Worm (Caenorhabditis elegans): Measurements from ENCODE around the gene B0244.10.

Gene B0244.10

DNA sequence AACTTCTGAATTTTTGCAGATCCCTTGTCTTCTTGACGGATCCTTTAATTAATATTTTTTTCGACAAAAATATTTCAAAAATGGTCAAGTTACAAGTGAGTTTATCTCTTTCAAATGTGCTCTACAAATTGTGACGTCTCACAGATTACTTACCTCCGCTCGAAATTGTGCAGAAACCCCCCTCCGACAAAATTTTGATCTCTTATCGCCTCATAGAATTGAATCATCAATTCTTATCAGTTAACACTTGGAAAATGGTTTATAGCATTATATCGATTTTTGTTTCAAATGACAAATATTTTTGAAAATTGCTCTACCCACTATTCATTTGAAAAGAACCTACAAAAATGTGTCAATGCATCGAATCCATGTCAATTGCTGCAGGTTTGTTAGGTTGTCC lies at the start of gene B0244.10:
TSS of gene B0244.10 (plus strand) at position 254 of the 400 bp plus-strand sequence.
- no peak for TF ChIP-seq unc-62 (GFP tag; optimal IDR thresholded peaks at IDR 0.05)

ce11 chrIII:5688246-5688645 lies 46.7 kb upstream of the B0244.10 start:
- no peak for TF ChIP-seq unc-62 (GFP tag; optimal IDR thresholded peaks at IDR 0.05)

DNA sequence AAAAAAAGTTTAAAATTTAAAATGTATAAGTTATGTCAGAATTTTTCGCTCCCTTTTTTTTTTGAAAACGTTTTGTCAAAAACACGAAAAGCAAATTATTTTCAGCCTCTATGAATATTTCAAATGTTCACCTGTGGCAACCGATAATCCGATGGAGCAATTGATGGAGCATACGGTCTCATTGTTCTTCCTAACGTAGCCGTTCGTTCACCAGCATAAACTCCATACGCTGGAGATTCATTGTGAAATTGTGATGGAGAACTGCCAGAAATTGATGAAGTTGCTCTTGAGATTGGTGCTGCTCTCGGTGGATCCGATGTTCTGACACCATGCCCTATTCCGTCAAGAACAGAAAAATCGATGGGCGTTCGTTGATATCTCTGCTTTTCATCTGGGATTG lies 43.1 kb upstream of the B0244.10 start:
- TF ChIP-seq unc-62 (GFP tag; optimal IDR thresholded peaks at IDR 0.05), result no peak

ce11 chrIII:5692690-5693089 lies 42.3 kb upstream of the B0244.10 start, which contains the start of the genes abi-1 and arle-14:
Gene abi-1, minus strand, starts transcription at chrIII:5692740.
Gene arle-14, plus strand, starts transcription at chrIII:5692906.
- TF ChIP-seq unc-62 (GFP tag; optimal IDR thresholded peaks at IDR 0.05), result no peak

DNA sequence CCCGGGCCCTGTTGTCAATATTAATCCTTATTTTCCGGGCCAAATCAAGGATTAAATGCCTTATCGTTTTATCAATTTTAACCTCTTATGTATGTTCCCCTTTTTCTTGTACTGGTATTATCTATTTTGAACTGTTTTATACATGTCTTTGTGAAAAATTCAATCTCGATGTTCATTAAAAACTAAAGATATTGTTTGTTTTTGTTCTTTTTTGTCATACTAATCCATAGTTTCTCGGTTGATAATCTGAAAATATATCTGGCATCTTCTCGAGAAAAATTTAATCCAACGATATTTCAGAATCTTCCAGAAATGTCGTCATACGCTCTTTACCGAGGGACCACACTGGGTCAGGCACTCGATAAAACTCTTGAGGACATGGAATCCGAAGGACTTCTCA lies 41.2 kb upstream of the B0244.10 start, which contains the start of gene B0336.13:
TSS of gene B0336.13 (plus strand) at position 301 of the 400 bp plus-strand sequence.
- no peak for TF ChIP-seq unc-62 (GFP tag; optimal IDR thresholded peaks at IDR 0.05)

ce11 chrIII:5697266-5697665 lies 37.7 kb upstream of the B0244.10 start, which contains the start of gene B0336.7:
Gene B0336.7, minus strand, starts transcription at chrIII:5697366.
- TF ChIP-seq unc-62 (GFP tag; optimal IDR thresholded peaks at IDR 0.05), result no peak

DNA sequence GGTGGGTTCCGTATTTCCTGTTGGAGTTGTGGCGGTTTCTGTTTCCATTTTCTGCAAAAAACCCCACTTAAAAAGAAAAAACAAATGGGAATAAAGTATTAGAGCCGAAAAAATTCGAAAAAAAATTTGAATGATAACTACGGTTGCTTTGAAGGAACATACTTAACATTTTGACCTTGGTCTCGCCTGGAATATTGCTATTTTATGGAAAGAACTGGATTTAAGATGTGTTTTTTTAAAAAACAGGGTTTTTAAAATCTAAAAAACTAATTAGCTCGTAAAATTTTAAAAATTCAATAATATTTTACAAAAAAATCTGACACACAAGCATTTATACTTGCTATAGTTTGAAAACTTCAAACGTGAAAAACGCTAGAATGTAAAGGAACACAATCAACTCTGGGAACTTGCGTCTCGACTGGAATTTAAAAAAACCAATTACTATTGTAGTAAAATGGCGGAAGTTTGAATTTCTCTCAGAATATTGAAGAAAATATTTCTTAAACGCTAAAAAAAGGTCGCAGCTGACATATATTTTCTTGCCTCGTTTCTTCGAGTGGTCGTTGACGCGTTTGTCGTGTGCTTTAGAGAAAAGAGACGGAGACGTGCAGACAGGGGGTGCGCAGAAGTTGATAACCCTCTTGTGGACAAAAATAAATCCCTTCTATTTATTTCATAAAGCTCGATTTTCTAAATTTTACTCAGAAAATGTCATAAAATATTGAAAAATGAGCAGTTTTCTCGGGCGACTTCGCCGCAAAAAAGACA lies 36.8 kb upstream of the B0244.10 start, which contains the start of the genes lgg-3 and rgs-5:
TSS of gene lgg-3 (minus strand) at position 51 of the 768 bp plus-strand sequence.
TSS of gene rgs-5 (plus strand) at position 593 of the 768 bp plus-strand sequence.
- no peak for TF ChIP-seq unc-62 (GFP tag; optimal IDR thresholded peaks at IDR 0.05)

ce11 chrIII:5701491-5701890 lies 33.5 kb upstream of the B0244.10 start:
- no peak for TF ChIP-seq unc-62 (GFP tag; optimal IDR thresholded peaks at IDR 0.05)

DNA sequence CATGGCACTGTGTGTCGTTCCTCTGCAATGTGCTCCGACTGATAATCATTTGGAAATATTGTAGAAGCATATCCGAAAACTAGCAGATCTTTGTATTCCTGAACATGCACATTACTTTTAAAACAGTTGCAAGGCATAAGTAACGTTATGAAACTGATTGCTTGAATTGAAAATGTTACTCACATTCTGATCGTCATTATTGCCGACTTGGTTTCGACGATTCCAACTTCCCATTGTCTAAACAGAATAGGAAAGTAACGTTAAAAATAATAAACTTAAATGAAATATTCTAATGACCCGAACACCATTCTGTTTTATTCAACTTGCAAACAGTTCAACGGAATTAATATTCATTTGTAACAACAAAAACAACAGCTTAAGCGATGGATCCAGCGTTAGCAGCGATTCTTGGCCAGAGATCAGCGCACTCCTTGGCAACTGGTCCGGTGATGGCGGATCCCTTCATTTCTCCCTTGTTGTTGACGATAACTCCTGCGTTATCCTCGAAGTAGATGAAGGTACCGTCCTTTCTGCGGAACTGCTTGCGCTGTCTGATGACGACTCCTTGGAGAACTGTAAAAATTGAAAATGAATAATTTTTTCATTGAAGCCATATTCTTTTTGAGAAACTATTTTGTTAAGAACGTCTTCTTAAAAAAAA lies 29.6 kb upstream of the B0244.10 start, which contains the start of gene swp-1:
TSS of gene swp-1 (minus strand) at position 298 of the 661 bp plus-strand sequence.
- TF ChIP-seq unc-62 (GFP tag; optimal IDR thresholded peaks at IDR 0.05), result no peak

DNA sequence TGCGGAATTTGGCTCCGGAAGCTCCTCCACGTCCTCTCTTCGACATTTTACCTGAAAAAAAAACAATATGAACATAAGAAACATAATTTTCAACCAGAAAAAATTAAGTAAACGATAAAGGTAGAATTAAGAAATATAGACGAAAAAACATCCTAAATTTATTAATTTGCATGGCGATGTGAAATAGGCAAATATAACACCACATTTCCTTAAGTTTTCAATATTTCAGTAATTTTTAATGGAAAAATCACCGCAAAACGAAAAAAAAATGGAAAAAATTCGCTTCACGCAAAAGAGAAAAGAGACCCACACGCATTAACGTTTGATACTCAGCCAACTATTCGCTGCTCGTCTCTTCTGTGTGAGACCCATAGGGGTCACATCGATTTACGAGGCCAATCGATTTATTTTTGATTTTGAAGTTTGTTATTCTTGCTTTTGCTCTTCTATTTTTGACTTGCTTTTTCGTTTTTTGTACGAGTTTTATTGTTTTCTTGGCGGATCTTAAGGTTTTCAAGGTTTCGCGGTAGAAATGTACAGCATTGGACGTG lies 28.8 kb upstream of the B0244.10 start, which contains the start of gene rpl-23:
TSS of gene rpl-23 (minus strand) at position 51 of the 551 bp plus-strand sequence.
- TF ChIP-seq unc-62 (GFP tag; optimal IDR thresholded peaks at IDR 0.05), result no peak

DNA sequence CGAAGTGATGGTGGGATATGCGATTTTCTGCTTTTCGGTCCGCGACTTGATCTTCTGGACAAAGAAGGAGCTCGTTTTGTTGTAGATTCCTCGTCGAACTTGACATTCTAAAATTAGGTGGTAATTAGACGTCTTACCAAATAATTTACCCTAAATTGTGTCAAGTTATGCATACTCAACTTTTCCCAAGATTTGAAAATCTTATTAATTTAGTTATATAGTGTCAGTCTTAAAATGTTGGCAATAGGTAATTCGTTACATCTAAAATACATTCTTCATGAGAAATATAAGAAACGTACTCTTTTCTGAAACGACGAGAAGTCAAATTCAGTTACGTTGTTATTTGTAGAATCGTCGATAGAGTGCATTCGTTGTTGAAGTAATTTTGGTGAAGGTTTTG lies 27.4 kb upstream of the B0244.10 start:
- TF ChIP-seq unc-62 (GFP tag; optimal IDR thresholded peaks at IDR 0.05), result no peak

DNA sequence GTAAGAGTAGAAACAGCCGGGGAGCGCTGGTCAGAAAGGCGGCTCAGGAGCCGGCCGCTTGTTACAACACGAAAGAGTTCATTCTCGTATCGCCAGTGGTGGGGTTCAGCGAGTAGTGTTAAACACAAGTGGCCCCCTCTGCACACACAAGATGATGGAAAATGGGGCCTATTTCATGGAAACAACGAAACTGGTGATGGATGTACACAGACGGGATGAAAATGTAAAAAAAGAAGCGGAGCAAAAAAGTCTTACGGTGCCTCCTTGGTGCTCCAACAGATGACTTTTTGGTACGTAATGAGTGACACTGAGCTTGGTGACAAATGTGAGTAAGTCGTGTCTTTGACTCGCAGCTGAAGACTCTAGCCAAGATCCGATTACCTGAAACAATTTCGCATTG lies 26.9 kb upstream of the B0244.10 start:
- TF ChIP-seq unc-62 (GFP tag; optimal IDR thresholded peaks at IDR 0.05), result no peak

DNA sequence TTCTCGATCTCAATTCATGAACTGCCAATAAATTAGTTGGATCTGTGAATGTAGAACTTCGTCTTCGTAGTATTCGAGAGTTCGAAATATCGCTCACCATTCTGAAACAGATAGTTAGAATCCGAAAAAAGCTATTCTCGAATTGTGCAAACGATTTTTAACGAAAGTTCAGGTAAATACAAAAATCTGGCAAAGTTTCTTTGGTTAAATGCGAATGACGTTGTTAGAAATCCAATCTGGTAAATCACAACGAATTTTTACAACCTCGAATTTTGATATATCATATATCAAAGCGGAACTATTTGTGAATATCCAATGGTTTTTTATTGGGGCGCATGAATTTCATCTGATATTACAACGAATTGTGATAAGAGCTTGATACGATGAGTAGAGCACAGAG lies 25.7 kb upstream of the B0244.10 start, which contains the start of gene hpo-28:
TSS of gene hpo-28 (minus strand) at position 101 of the 400 bp plus-strand sequence.
- TF ChIP-seq unc-62 (GFP tag; optimal IDR thresholded peaks at IDR 0.05), result no peak

- TF ChIP-seq unc-62 (GFP tag; optimal IDR thresholded peaks at IDR 0.05), result no peak
Observed at ce11 chrIII:5710045-5710444, 24.9 kb upstream of the B0244.10 start, which contains the start of gene B0336.12. Gene B0336.12, minus strand, starts transcription at chrIII:5710145.

- TF ChIP-seq unc-62 (GFP tag; optimal IDR thresholded peaks at IDR 0.05), result no peak
Observed at ce11 chrIII:5710676-5711075, 24.3 kb upstream of the B0244.10 start.

ce11 chrIII:5711242-5711641 lies 23.7 kb upstream of the B0244.10 start, which contains the start of gene rbm-26:
Gene rbm-26, plus strand, starts transcription at chrIII:5711542.
- no peak for TF ChIP-seq unc-62 (GFP tag; optimal IDR thresholded peaks at IDR 0.05)
